Worm (Caenorhabditis elegans) whole organism, L4 larva: ENCODE measurements around the gene ZK829.3.

ENCODE experiments used
- F26F4.8 ChIP-seq: fragments of 200-800 bp; sonication (Bioruptor generic); conservative IDR thresholded peaks from 2 replicates; pipeline ENCODE4 v1.3.6; 2022; ENCODE audit warnings: missing genetic modification characterization, missing compliant biosample characterization
- F49E8.2 ChIP-seq: sonication (generic microtip); optimal IDR thresholded peaks from 2 replicates; lab custom pipeline; 2016; ENCODE audit warnings: missing compliant biosample characterization, mild to moderate bottlenecking, missing genetic modification characterization, borderline replicate concordance
- Y105C5A.15 ChIP-seq: fragments of 200-800 bp; sonication (Bioruptor generic); IDR thresholded peaks from 2 replicates; pipeline ENCODE4 v1.3.6; 2022; ENCODE audit warnings: missing genetic modification characterization, missing compliant biosample characterization
- Y75B8A.6 ChIP-seq: fragments of 200-800 bp; sonication (Bioruptor generic); IDR thresholded peaks from 2 replicates; pipeline ENCODE4 v1.3.6; 2022; ENCODE audit warnings: missing genetic modification reagents, missing genetic modification characterization, missing compliant biosample characterization
- aha-1 ChIP-seq: fragments of 150-350 bp; peaks from one replicate; lab custom pipeline; 2014; ENCODE audit warnings: missing biosample characterization, missing genetic modification characterization
- aly-2 ChIP-seq: sonication (generic microtip); optimal IDR thresholded peaks from 2 replicates; lab custom pipeline; 2018; ENCODE audit warnings: missing biosample characterization, missing genetic modification characterization
- ama-1 ChIP-seq: fragments of 150-350 bp; optimal IDR thresholded peaks from 2 replicates; lab custom pipeline; 2014; ENCODE audit warnings: inconsistent platforms, mixed read lengths
- arid-1 ChIP-seq: fragments of 200-800 bp; sonication (Bioruptor generic); conservative IDR thresholded peaks from 2 replicates; pipeline ENCODE4 v1.3.6; 2022; ENCODE audit warnings: missing genetic modification reagents, missing genetic modification characterization, missing compliant biosample characterization
- attf-4 ChIP-seq: sonication (generic microtip); optimal IDR thresholded peaks from 3 replicates; lab custom pipeline; 2017; ENCODE audit warnings: missing biosample characterization, missing genetic modification characterization
- ceh-20 ChIP-seq: fragments of 200-800 bp; sonication (Bioruptor generic); IDR thresholded peaks from 2 replicates; pipeline ENCODE4 v1.3.6; 2022; ENCODE audit warnings: missing genetic modification reagents, missing genetic modification characterization, missing compliant biosample characterization
- ces-1 ChIP-seq: fragments of 150-350 bp; sonication (generic microtip); optimal IDR thresholded peaks from 4 replicates; lab custom pipeline; 2014; ENCODE audit warnings: missing biosample characterization, missing genetic modification reagents, missing genetic modification characterization
- daf-8 ChIP-seq: fragments of 200-800 bp; sonication (Bioruptor generic); IDR thresholded peaks from 2 replicates; pipeline ENCODE4 v1.3.6; 2022; ENCODE audit warnings: missing genetic modification characterization, missing compliant biosample characterization
- dmd-6 ChIP-seq: fragments of 200-800 bp; sonication (Bioruptor generic); IDR thresholded peaks from 2 replicates; pipeline ENCODE4 v1.3.6; 2022; ENCODE audit warnings: missing genetic modification reagents, missing genetic modification characterization, missing compliant biosample characterization
- dmd-9 ChIP-seq: fragments of 200-800 bp; sonication (Bioruptor generic); IDR thresholded peaks from 2 replicates; pipeline ENCODE4 v1.3.6; 2022; ENCODE audit warnings: missing genetic modification reagents, missing genetic modification characterization, missing compliant biosample characterization
- dve-1 ChIP-seq: sonication (generic microtip); optimal IDR thresholded peaks from 2 replicates; lab custom pipeline; 2017; ENCODE audit warnings: antibody characterized with exemption, mild to moderate bottlenecking, missing genetic modification characterization, missing compliant biosample characterization; ENCODE audit not compliant: insufficient read depth
- egl-27 ChIP-seq: sonication (generic microtip); optimal IDR thresholded peaks from 3 replicates; lab custom pipeline; 2017; ENCODE audit warnings: missing biosample characterization, missing genetic modification reagents, missing genetic modification characterization
- hif-1 ChIP-seq, 2 experiments: sonication (generic microtip); optimal IDR thresholded peaks; 2 replicates each; lab custom pipeline; 2016 to 2017; ENCODE audit warnings: missing compliant biosample characterization in 2 of 2, missing genetic modification characterization in 2 of 2, missing genetic modification reagents in 2 of 2, missing genotype in 2 of 2, mild to moderate bottlenecking in 1 of 2
- hlh-11 ChIP-seq: fragments of 200-800 bp; sonication (Bioruptor generic); optimal IDR thresholded peaks from 2 replicates; lab custom pipeline; 2018; ENCODE audit warnings: mild to moderate bottlenecking, missing genetic modification characterization, missing compliant biosample characterization
- hmg-1.1 ChIP-seq: fragments of 200-800 bp; sonication (Bioruptor generic); IDR thresholded peaks from 2 replicates; pipeline ENCODE4 v1.3.6; 2022; ENCODE audit warnings: missing genetic modification reagents, missing genetic modification characterization, missing compliant biosample characterization
- madf-5 ChIP-seq, 2 experiments: fragments of 200-800 bp; sonication (Bioruptor generic); IDR thresholded peaks; 2 replicates each; pipeline ENCODE4 v1.3.6; 2022; ENCODE audit warnings: missing compliant biosample characterization in 2 of 2, missing genetic modification characterization in 2 of 2
- nhr-102 ChIP-seq: sonication (generic microtip); optimal IDR thresholded peaks from 2 replicates; lab custom pipeline; 2016; ENCODE audit warnings: mild to moderate bottlenecking, missing genetic modification characterization, moderate library complexity, missing compliant biosample characterization
- nhr-25 ChIP-seq: sonication (generic microtip); optimal IDR thresholded peaks from 2 replicates; lab custom pipeline; 2017; ENCODE audit warnings: missing genetic modification characterization, mild to moderate bottlenecking, missing compliant biosample characterization, antibody characterized with exemption, moderate library complexity, borderline replicate concordance; ENCODE audit not compliant: insufficient read depth
- nhr-28 ChIP-seq: fragments of 150-350 bp; optimal IDR thresholded peaks from 2 replicates; lab custom pipeline; 2014; ENCODE audit warnings: missing biosample characterization, missing genetic modification characterization
- rbr-2 ChIP-seq: sonication (generic microtip); optimal IDR thresholded peaks from 2 replicates; lab custom pipeline; 2016; ENCODE audit warnings: missing genotype, missing genetic modification characterization, missing compliant biosample characterization
- saeg-2 ChIP-seq: fragments of 200-800 bp; sonication (Bioruptor generic); IDR thresholded peaks from 2 replicates; pipeline ENCODE4 v1.3.6; 2022; ENCODE audit warnings: missing genetic modification reagents, missing genetic modification characterization, missing compliant biosample characterization
- skn-1 ChIP-seq: fragments of 150-350 bp; optimal IDR thresholded peaks from 2 replicates; lab custom pipeline; 2014; ENCODE audit warnings: missing biosample characterization, missing genetic modification characterization
- snpc-1.2 ChIP-seq: fragments of 200-800 bp; sonication (Bioruptor generic); IDR thresholded peaks from 2 replicates; pipeline ENCODE4 v1.3.6; 2022; ENCODE audit warnings: missing genetic modification reagents, missing genetic modification characterization, missing compliant biosample characterization
- tag-97 ChIP-seq: fragments of 200-800 bp; sonication (Bioruptor generic); IDR thresholded peaks from 2 replicates; pipeline ENCODE4 v1.3.6; 2022; ENCODE audit warnings: missing genetic modification characterization, missing compliant biosample characterization
- tra-1 ChIP-seq: fragments of 200-800 bp; sonication (Bioruptor generic); IDR thresholded peaks from 2 replicates; pipeline ENCODE4 v1.3.6; 2022; ENCODE audit warnings: missing genetic modification reagents, missing genetic modification characterization, missing compliant biosample characterization
- unc-130 ChIP-seq: sonication (generic microtip); optimal IDR thresholded peaks from 2 replicates; lab custom pipeline; 2016; ENCODE audit warnings: missing genetic modification reagents, missing genetic modification characterization, missing compliant biosample characterization
- unc-39 ChIP-seq: sonication (generic microtip); optimal IDR thresholded peaks from 2 replicates; lab custom pipeline; 2017; ENCODE audit warnings: missing biosample characterization, missing genetic modification characterization
- unc-62 ChIP-seq, 3 experiments: fragments of 150-350 bp in 1 of 3; sonication (generic microtip); optimal IDR thresholded peaks in 2 of 3; peaks in 1 of 3; 1 replicate in 1 of 3; 2 replicates in 2 of 3; lab custom pipeline; 2014 to 2017; ENCODE audit warnings: missing biosample characterization in 3 of 3, missing genetic modification characterization in 3 of 3, missing genetic modification reagents in 3 of 3, missing genotype in 1 of 3
- vab-7 ChIP-seq: fragments of 200-800 bp; sonication (Bioruptor generic); IDR thresholded peaks from 2 replicates; pipeline ENCODE4 v1.3.6; 2022; ENCODE audit warnings: missing genetic modification reagents, missing genetic modification characterization, missing compliant biosample characterization

ZK829.3 gene

DNA sequence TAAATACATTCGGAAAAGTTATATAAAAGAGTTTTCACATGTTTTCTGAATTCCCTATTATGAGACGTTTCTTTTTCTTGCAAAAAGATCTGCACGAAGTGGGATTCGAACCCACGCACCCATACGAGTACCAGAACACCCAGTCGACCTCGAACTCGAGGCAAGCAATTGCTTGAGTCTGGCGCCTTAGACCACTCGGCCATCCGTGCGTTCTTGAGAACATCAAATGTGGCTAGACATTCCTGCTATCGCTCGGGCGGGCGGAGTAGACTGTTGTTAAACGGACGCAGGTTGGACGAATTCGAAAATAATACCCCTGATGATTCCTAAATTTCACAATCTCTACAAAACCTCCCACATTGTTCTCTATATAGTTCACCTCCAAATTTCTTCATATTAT lies 17.1 kb downstream of the ZK829.3 start (continued):
- TF ChIP-seq F26F4.8 (GFP tag; lab: Robert Waterston, UW), result peak; percentile 59; the same call in 1 of the 2 replicates
- TF ChIP-seq hmg-1.1, result peak; percentile 68
- peak; percentile 45 for TF ChIP-seq rbr-2 (tag; lab: Kevin White, UChicago)
- TF ChIP-seq dve-1 (tag; lab: Kevin White, UChicago), result peak; percentile 31
- TF ChIP-seq snpc-1.2 (GFP tag; lab: Robert Waterston, UW), result peak; percentile 91
- TF ChIP-seq vab-7 (GFP tag; lab: Robert Waterston, UW), result peak; percentile 64; the same call in 1 of the 2 replicates
- TF ChIP-seq nhr-102, result peak; percentile 21
- TF ChIP-seq nhr-28 (tag; lab: Kevin White, UChicago), result peak; percentile 40
- peak; percentile 96 for TF ChIP-seq aha-1 (tag; lab: Kevin White, UChicago)
- TF ChIP-seq Y105C5A.15 (GFP tag; lab: Robert Waterston, UW), result no peak
- no peak for TF ChIP-seq tag-97 (GFP tag; lab: Robert Waterston, UW)
- 0 out of 2 replicates have a peak, but pooled peaks have one; percentile 33 for TF ChIP-seq tra-1 (GFP tag; lab: Robert Waterston, UW)
- 0 out of 2 replicates have a peak, but pooled peaks have one; percentile 45 for TF ChIP-seq ceh-20 (GFP tag; lab: Robert Waterston, UW)
- TF ChIP-seq ama-1 (lab: Kevin White, UChicago), result no peak
- TF ChIP-seq arid-1 (GFP tag; lab: Robert Waterston, UW), result peak; percentile 71
- TF ChIP-seq daf-8 (GFP tag; lab: Robert Waterston, UW), result no peak
- no peak for TF ChIP-seq unc-130

DNA sequence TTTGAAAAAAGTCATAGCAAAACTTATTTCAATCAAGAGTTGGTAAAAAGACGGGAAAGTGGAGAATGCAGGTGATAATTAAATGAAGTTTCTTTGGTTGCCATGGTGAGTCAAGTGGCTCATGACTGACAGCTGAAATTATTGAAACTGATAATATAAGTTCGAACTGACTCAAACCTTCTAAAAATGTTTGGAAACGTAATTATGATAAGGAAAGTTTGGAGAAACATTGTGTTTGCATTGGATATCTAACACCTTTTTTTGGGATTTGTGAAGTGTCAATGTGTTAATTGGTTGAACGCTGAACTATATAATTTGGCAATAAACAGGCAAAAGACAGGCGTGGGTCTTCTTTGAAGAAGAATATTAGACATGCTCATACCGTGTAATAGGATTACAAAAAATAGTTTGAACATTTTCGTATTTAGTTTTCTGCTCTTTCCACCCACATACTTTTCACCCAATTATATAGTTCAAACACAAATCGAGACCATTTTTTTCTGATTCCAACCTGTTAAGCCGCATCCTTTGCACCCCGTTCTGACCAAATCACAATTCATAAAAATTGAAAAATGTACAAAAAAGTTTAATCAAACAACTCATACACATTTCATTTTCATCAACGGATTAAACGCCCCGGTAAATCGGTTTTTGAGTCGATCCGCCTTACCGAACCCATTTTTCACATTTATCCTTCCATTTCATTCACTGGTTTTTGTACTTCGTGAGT lies 20.0 kb downstream of the ZK829.3 start, which contains the start of the genes srlf-33 and srlf-32:
TSS of gene srlf-33 (minus strand) at position 101 of the 730 bp plus-strand sequence.
TSS of gene srlf-32 (plus strand) at position 680 of the 730 bp plus-strand sequence.
- TF ChIP-seq daf-8 (GFP tag; lab: Robert Waterston, UW), result no peak
- no peak for TF ChIP-seq dmd-9
- TF ChIP-seq aha-1 (tag; lab: Kevin White, UChicago), result peak; percentile 63

DNA sequence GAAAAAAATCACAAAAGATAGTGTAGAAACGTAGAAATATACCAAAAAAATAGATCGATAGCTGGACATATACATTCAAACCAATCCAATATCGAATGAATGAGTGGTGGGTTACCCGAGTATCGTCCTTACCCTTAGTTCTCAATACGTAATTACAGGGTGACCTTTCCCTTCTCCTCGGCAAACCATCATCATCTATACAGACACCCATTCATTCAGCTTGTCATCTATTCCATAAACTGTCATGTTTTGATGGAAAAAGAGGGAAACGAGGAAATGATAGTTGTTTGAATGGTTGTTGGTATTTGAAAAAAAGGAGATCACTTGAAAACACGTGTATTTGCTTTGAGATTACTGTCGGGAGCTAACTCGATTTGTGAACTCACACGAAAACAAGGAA lies 21.4 kb downstream of the ZK829.3 start:
- no peak for TF ChIP-seq aly-2 (tag; lab: Kevin White, UChicago)
- no peak for TF ChIP-seq madf-5 (GFP tag; IDR thresholded peaks at IDR 0.05; lab: Robert Waterston, UW)
- TF ChIP-seq unc-62 (GFP tag; optimal IDR thresholded peaks at IDR 0.05 in 1 of 2; lab: Kevin White, UChicago), result peak in 1 of 2 experiments; percentile 62
- TF ChIP-seq unc-62 (tag; optimal IDR thresholded peaks at IDR 0.05; lab: Kevin White, UChicago), result no peak
- no peak for TF ChIP-seq egl-27
- peak; percentile 82 for TF ChIP-seq aha-1 (tag; lab: Kevin White, UChicago)
- no peak for TF ChIP-seq unc-39 (tag; lab: Kevin White, UChicago)
- peak; percentile 31 for TF ChIP-seq nhr-25 (tag; lab: Kevin White, UChicago)

DNA sequence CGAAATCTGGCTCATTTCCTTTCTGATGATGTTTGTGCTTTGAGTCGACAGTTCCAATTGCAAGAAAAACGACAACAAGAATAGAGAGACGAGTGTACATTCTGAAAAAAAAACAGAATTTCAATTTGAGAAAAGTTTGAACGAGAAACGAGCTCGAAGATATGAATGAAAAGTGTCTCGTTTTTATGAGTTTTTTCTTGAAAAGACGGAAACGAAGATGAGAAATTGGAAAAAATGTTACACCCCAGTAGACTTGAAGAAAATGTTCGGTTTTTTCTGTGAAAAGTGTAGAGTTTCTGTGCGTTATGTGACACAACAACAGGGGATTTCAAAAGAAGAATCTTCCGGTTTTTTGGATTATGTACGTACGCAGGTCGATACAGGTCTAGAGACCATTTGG lies 22.4 kb downstream of the ZK829.3 start, which contains the start of gene srlf-31:
TSS of gene srlf-31 (minus strand) at position 101 of the 400 bp plus-strand sequence.
- TF ChIP-seq ces-1, result no peak
- TF ChIP-seq, all 104 proteins: peak for 0

DNA sequence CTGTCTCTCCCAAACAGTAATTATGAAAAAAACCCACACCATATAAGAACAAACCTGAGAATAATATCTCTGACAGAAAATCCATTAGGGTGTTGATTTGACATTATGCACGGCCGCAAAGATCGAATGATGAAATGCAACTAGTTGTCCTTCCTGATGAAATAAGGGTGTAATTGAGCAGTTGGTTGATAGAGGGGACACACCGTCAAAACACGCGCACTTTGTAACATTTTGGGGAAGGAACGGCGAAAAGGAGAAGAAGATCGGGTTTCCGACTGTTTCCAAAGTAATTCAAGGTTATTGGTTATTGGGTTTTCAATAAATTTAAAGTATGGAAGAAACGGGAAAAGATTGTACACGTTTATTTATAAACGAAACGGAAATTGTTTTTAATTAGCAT lies 23.5 kb downstream of the ZK829.3 start, which contains the start of gene ZK822.1:
TSS of gene ZK822.1 (minus strand) at position 121 of the 400 bp plus-strand sequence.
- TF ChIP-seq nhr-28 (tag; lab: Kevin White, UChicago) (no peak), unc-130 (no peak), attf-4 (tag; lab: Kevin White, UChicago) (no peak), hif-1 (tag; optimal IDR thresholded peaks at IDR 0.05; lab: Kevin White, UChicago) (no peak), F26F4.8 (GFP tag; lab: Robert Waterston, UW) (no peak), hlh-11 (tag; lab: Kevin White, UChicago) (no peak), skn-1 (no peak), Y75B8A.6 (GFP tag; lab: Robert Waterston, UW) (no peak), F49E8.2 (tag; lab: Kevin White, UChicago) (no peak), dmd-6 (GFP tag; lab: Robert Waterston, UW) (no peak), saeg-2 (GFP tag; lab: Robert Waterston, UW) (no peak)
